Worm (Caenorhabditis elegans): Measurements from ENCODE around the gene ipla-6.

ce11 chrIV:6342431-6342830 lies 5.0 kb downstream of the ipla-6 start, which contains the start of gene Y73B6BL.288:
- TF ChIP-seq alr-1 (tag; optimal IDR thresholded peaks at IDR 0.05) = no peak
- TF ChIP-seq ceh-82 (tag; optimal IDR thresholded peaks at IDR 0.05) = no peak
- TF ChIP-seq snpc-4 (tag; optimal IDR thresholded peaks at IDR 0.05) = no peak

Data from whole organism, L2 larva.